Fruit fly (Drosophila melanogaster) whole organism, embryonic: ENCODE data around the gene CG1299.

ENCODE experiments used
- ATbp ChIP-seq: fragments of 200-800 bp; sonication (Bioruptor generic); optimal IDR thresholded peaks from 2 replicates; lab custom pipeline; 2017; ENCODE audit warnings: missing biosample characterization, mild to moderate bottlenecking, missing genetic modification characterization, missing genetic modification reagents
- Aef1 ChIP-seq: fragments of 200-800 bp; sonication (Bioruptor generic); IDR thresholded peaks from 3 replicates; pipeline ENCODE4 v1.3.6; 2022; ENCODE audit warnings: missing biosample characterization, missing genetic modification characterization
- Bgb ChIP-seq: fragments of 200-800 bp; sonication (Bioruptor generic); IDR thresholded peaks from 2 replicates; pipeline ENCODE4 v1.3.6; 2022; ENCODE audit warnings: missing biosample characterization, missing genetic modification characterization; ENCODE audit not compliant: partially characterized antibody
- CG10321 ChIP-seq: fragments of 200-800 bp; sonication (Bioruptor generic); IDR thresholded peaks from 2 replicates; pipeline ENCODE4 v1.3.6; 2022; ENCODE audit warnings: missing biosample characterization, missing genetic modification characterization
- CG12659 ChIP-seq: fragments of 200-800 bp; sonication (Bioruptor generic); optimal IDR thresholded peaks from 3 replicates; lab custom pipeline; 2017; ENCODE audit warnings: mild to moderate bottlenecking, missing biosample characterization, missing genetic modification reagents, missing genetic modification characterization
- CG13624 ChIP-seq: fragments of 200-800 bp; sonication (Bioruptor generic); optimal IDR thresholded peaks from 2 replicates; lab custom pipeline; 2016; ENCODE audit warnings: missing biosample characterization, missing genetic modification characterization
- CG13894 ChIP-seq: fragments of 200-800 bp; sonication (Bioruptor generic); optimal IDR thresholded peaks from 3 replicates; lab custom pipeline; 2018; ENCODE audit warnings: missing biosample characterization, mild to moderate bottlenecking, missing genetic modification characterization, moderate library complexity
- CG1602 ChIP-seq: fragments of 200-800 bp; sonication (Bioruptor generic); optimal IDR thresholded peaks from 3 replicates; lab custom pipeline; 2016; ENCODE audit warnings: missing biosample characterization, missing genetic modification characterization
- CG16815 ChIP-seq: fragments of 200-800 bp; sonication (Bioruptor generic); optimal IDR thresholded peaks from 3 replicates; lab custom pipeline; 2017; ENCODE audit warnings: missing biosample characterization, mild to moderate bottlenecking, missing genetic modification characterization
- CG17186 ChIP-seq: fragments of 200-800 bp; sonication (Bioruptor generic); optimal IDR thresholded peaks from 3 replicates; lab custom pipeline; 2017; ENCODE audit warnings: missing biosample characterization, missing genetic modification reagents, missing genetic modification characterization
- CG17385 ChIP-seq: fragments of 200-800 bp; sonication (Bioruptor generic); optimal IDR thresholded peaks from 3 replicates; lab custom pipeline; 2018; ENCODE audit warnings: missing biosample characterization, mild to moderate bottlenecking, missing genetic modification characterization
- CG17829 ChIP-seq: fragments of 200-800 bp; optimal IDR thresholded peaks from 2 replicates; lab custom pipeline; 2019; ENCODE audit warnings: missing biosample characterization, mild to moderate bottlenecking, missing genetic modification characterization, moderate library complexity
- CG31388 ChIP-seq: fragments of 200-800 bp; sonication (Bioruptor generic); optimal IDR thresholded peaks from 2 replicates; lab custom pipeline; 2016; ENCODE audit warnings: missing biosample characterization, missing genetic modification characterization
- CG3163 ChIP-seq: fragments of 200-800 bp; sonication (Bioruptor generic); optimal IDR thresholded peaks from 3 replicates; lab custom pipeline; 2016; ENCODE audit warnings: missing biosample characterization, missing genetic modification characterization
- CG32772 ChIP-seq: fragments of 200-800 bp; sonication (Bioruptor generic); IDR thresholded peaks from 2 replicates; pipeline ENCODE4 v1.3.6; 2022; ENCODE audit warnings: missing biosample characterization, missing genetic modification characterization
- CG34224 ChIP-seq: fragments of 200-800 bp; sonication (Bioruptor generic); IDR thresholded peaks from 3 replicates; pipeline ENCODE4 v1.3.6; 2022; ENCODE audit warnings: missing biosample characterization, missing genetic modification characterization; ENCODE audit not compliant: partially characterized antibody
- CG4617 ChIP-seq: fragments of 200-800 bp; sonication (Bioruptor generic); optimal IDR thresholded peaks from 3 replicates; lab custom pipeline; 2016; ENCODE audit warnings: missing biosample characterization, missing genetic modification characterization, borderline replicate concordance
- CG9437 ChIP-seq: fragments of 200-800 bp; sonication (Bioruptor generic); optimal IDR thresholded peaks from 2 replicates; lab custom pipeline; 2018; ENCODE audit warnings: missing biosample characterization, mild to moderate bottlenecking, missing genetic modification characterization
- CG9797 ChIP-seq: fragments of 200-800 bp; sonication (Bioruptor generic); optimal IDR thresholded peaks from 3 replicates; lab custom pipeline; 2018; ENCODE audit warnings: missing biosample characterization, mild to moderate bottlenecking, missing genetic modification characterization
- D ChIP-seq, 2 experiments: fragments of 200-800 bp in 1 of 2; fragments of >200 bp in 1 of 2; sonication (Bioruptor generic) in 1 of 2; optimal IDR thresholded peaks; 2 replicates in 1 of 2; 3 replicates in 1 of 2; lab custom pipeline; 2017; ENCODE audit warnings: mild to moderate bottlenecking in 1 of 2, missing biosample characterization in 1 of 2, missing genetic modification characterization in 1 of 2, missing genetic modification reagents in 1 of 2
- Dfd ChIP-seq, 2 experiments: fragments of >200 bp; optimal IDR thresholded peaks; 2 replicates each; lab custom pipeline; 2017; ENCODE audit warnings: missing biosample characterization in 2 of 2, missing genetic modification characterization in 2 of 2
- Dp ChIP-seq: fragments of 200-800 bp; sonication (Bioruptor generic); optimal IDR thresholded peaks from 2 replicates; lab custom pipeline; 2018; ENCODE audit warnings: missing biosample characterization, mild to moderate bottlenecking, missing genetic modification characterization, moderate library complexity
- ERR ChIP-seq: fragments of 200-800 bp; sonication (Bioruptor generic); optimal IDR thresholded peaks from 2 replicates; lab custom pipeline; 2016; ENCODE audit warnings: missing biosample characterization, missing genetic modification characterization
- HmgZ ChIP-seq: fragments of 200-800 bp; sonication (Bioruptor generic); optimal IDR thresholded peaks from 2 replicates; lab custom pipeline; 2018; ENCODE audit warnings: missing biosample characterization, mild to moderate bottlenecking, missing genetic modification characterization
- MBD-R2 ChIP-seq: fragments of 200-800 bp; sonication (Bioruptor generic); IDR thresholded peaks from 2 replicates; pipeline ENCODE4 v1.3.6; 2022; ENCODE audit warnings: missing biosample characterization, missing genetic modification characterization
- Med ChIP-seq: fragments of 200-800 bp; sonication (Bioruptor generic); peaks from one replicate; lab custom pipeline; 2016; ENCODE audit warnings: missing biosample characterization, missing genetic modification characterization, mild to moderate bottlenecking, inconsistent platforms, moderate library complexity
- Pdp1 ChIP-seq, 2 experiments: fragments of 200-800 bp; sonication (Bioruptor generic); optimal IDR thresholded peaks; 3 replicates each; lab custom pipeline; 2016; ENCODE audit warnings: missing biosample characterization in 2 of 2, missing genetic modification characterization in 2 of 2, mild to moderate bottlenecking in 1 of 2, moderate library complexity in 1 of 2
- Stat92E ChIP-seq, 3 experiments: fragments of >200 bp in 2 of 3; fragments of 200-800 bp in 1 of 3; sonication (Bioruptor generic) in 1 of 3; optimal IDR thresholded peaks; 2 replicates each; lab custom pipeline; 2017 to 2019; ENCODE audit warnings: missing biosample characterization in 3 of 3, missing genetic modification characterization in 3 of 3, mild to moderate bottlenecking in 1 of 3, moderate library complexity in 1 of 3
- YL-1 ChIP-seq: fragments of 200-800 bp; sonication (Bioruptor generic); optimal IDR thresholded peaks from 3 replicates; lab custom pipeline; 2017; ENCODE audit warnings: missing biosample characterization, mild to moderate bottlenecking, missing genetic modification characterization
- ab ChIP-seq: fragments of 200-800 bp; sonication (Bioruptor generic); optimal IDR thresholded peaks from 2 replicates; lab custom pipeline; 2016; ENCODE audit warnings: missing biosample characterization, missing genetic modification characterization
- bbx ChIP-seq: fragments of 200-800 bp; sonication (Bioruptor generic); IDR thresholded peaks from 2 replicates; pipeline ENCODE4 v1.3.6; 2022; ENCODE audit warnings: missing biosample characterization, missing genetic modification characterization; ENCODE audit not compliant: partially characterized antibody
- br ChIP-seq: fragments of >200 bp; optimal IDR thresholded peaks from 2 replicates; lab custom pipeline; 2017
- btn ChIP-seq: fragments of 200-800 bp; sonication (Bioruptor generic); optimal IDR thresholded peaks from 2 replicates; lab custom pipeline; 2016; ENCODE audit warnings: missing biosample characterization, missing genetic modification characterization
- cg ChIP-seq: fragments of 200-800 bp; sonication (Bioruptor generic); optimal IDR thresholded peaks from 3 replicates; lab custom pipeline; 2019; ENCODE audit warnings: missing biosample characterization, mild to moderate bottlenecking, missing genetic modification characterization, moderate library complexity
- crol ChIP-seq: fragments of 200-800 bp; sonication (Bioruptor generic); IDR thresholded peaks from 2 replicates; pipeline ENCODE4 v1.3.6; 2022; ENCODE audit warnings: missing biosample characterization, missing genetic modification characterization
- dm ChIP-seq: fragments of 200-800 bp; sonication (Bioruptor generic); optimal IDR thresholded peaks from 3 replicates; lab custom pipeline; 2016; ENCODE audit warnings: missing biosample characterization, missing genetic modification characterization
- kay ChIP-seq: fragments of 200-800 bp; sonication (Bioruptor generic); optimal IDR thresholded peaks from 2 replicates; lab custom pipeline; 2016; ENCODE audit warnings: missing biosample characterization, missing genetic modification characterization
- knrl ChIP-seq: fragments of 200-800 bp; sonication (Bioruptor generic); IDR thresholded peaks from 3 replicates; pipeline ENCODE4 v1.3.6; 2022; ENCODE audit warnings: missing biosample characterization, missing genetic modification characterization; ENCODE audit not compliant: partially characterized antibody
- mam ChIP-seq: fragments of 200-800 bp; sonication (Bioruptor generic); optimal IDR thresholded peaks from 3 replicates; lab custom pipeline; 2016; ENCODE audit warnings: missing biosample characterization, missing genetic modification characterization
- onecut ChIP-seq: fragments of 200-800 bp; sonication (Bioruptor generic); IDR thresholded peaks from 2 replicates; pipeline ENCODE4 v1.3.6; 2022; ENCODE audit warnings: missing biosample characterization, missing genetic modification characterization
- pzg ChIP-seq: fragments of 200-800 bp; sonication (Bioruptor generic); optimal IDR thresholded peaks from 3 replicates; lab custom pipeline; 2018; ENCODE audit warnings: missing biosample characterization, mild to moderate bottlenecking, missing genetic modification characterization, moderate library complexity
- run ChIP-seq: fragments of 200-800 bp; sonication (Bioruptor generic); optimal IDR thresholded peaks from 3 replicates; lab custom pipeline; 2018; ENCODE audit warnings: missing biosample characterization, mild to moderate bottlenecking, missing genetic modification characterization
- stwl ChIP-seq: fragments of 200-800 bp; sonication (Bioruptor generic); optimal IDR thresholded peaks from 3 replicates; lab custom pipeline; 2018; ENCODE audit warnings: missing biosample characterization, mild to moderate bottlenecking, missing genetic modification characterization, moderate library complexity
- trem ChIP-seq: fragments of 200-800 bp; optimal IDR thresholded peaks from 3 replicates; lab custom pipeline; 2019; ENCODE audit warnings: missing biosample characterization, mild to moderate bottlenecking, missing genetic modification characterization, moderate library complexity
- twi ChIP-seq: fragments of 200-800 bp; optimal IDR thresholded peaks from 2 replicates; lab custom pipeline; 2019; ENCODE audit warnings: missing biosample characterization, mild to moderate bottlenecking, missing genetic modification characterization, moderate library complexity
- yki ChIP-seq: fragments of >200 bp; optimal IDR thresholded peaks from 3 replicates; lab custom pipeline; 2018
- zfh1 ChIP-seq: fragments of 200-800 bp; sonication (Bioruptor generic); IDR thresholded peaks from 3 replicates; pipeline ENCODE4 v1.3.6; 2022; ENCODE audit warnings: missing biosample characterization, missing genetic modification characterization

Gene CG1299

dm6 chr3L:4133724-4134678, 14.5 kb upstream of the CG1299 start, which contains the start of gene ens (continued):
- TF ChIP-seq CG32772 (GFP tag; lab: Robert Waterston, UW) (no peak), CG17186 (GFP tag; lab: Kevin White, UChicago) (peak; percentile 39), CG12659 (GFP tag; lab: Kevin White, UChicago) (peak; percentile 56), CG1602 (GFP tag; lab: Kevin White, UChicago) (no peak), br (lab: Kevin White, UChicago) (no peak), Med (GFP tag; lab: Kevin White, UChicago) (peak; percentile 64), run (tag; lab: Kevin White, UChicago) (peak; percentile 14), mam (GFP tag; lab: Kevin White, UChicago) (no peak), knrl (GFP tag; lab: Robert Waterston, UW) (0 out of 3 replicates have a peak, but pooled peaks have one; percentile 25), CG31388 (GFP tag; lab: Kevin White, UChicago) (no peak), cg (GFP tag; lab: Kevin White, UChicago) (peak; percentile 88), CG10321 (GFP tag; lab: Robert Waterston, UW) (0 out of 2 replicates have a peak, but pooled peaks have one; percentile 21), CG9437 (GFP tag; lab: Kevin White, UChicago) (no peak), Dp (peak; percentile 48), ab (GFP tag; lab: Kevin White, UChicago) (no peak), Aef1 (GFP tag; lab: Robert Waterston, UW) (no peak), CG13894 (peak; percentile 79), crol (GFP tag; lab: Robert Waterston, UW) (peak; percentile 77), Pdp1 (GFP tag; optimal IDR thresholded peaks at IDR 0.05; lab: Kevin White, UChicago) (peak in 1 of 2 experiments; percentile 51), zfh1 (GFP tag; lab: Robert Waterston, UW) (0 out of 3 replicates have a peak, but pooled peaks have one; percentile 24), trem (peak; percentile 33), Stat92E (GFP tag; optimal IDR thresholded peaks at IDR 0.05; lab: Kevin White, UChicago) (peak in 1 of 3 experiments; percentile 76), CG17385 (peak; percentile 20), CG13624 (GFP tag; lab: Kevin White, UChicago) (peak; percentile 33), CG4617 (GFP tag; lab: Kevin White, UChicago) (peak; percentile 93), D (optimal IDR thresholded peaks at IDR 0.05; lab: Kevin White, UChicago) (no peak), D (GFP tag; optimal IDR thresholded peaks at IDR 0.05; lab: Kevin White, UChicago) (no peak), ERR (no peak), YL-1 (GFP tag; lab: Kevin White, UChicago) (peak; percentile 78), MBD-R2 (peak; percentile 47), yki (lab: Kevin White, UChicago) (no peak), CG16815 (GFP tag; lab: Kevin White, UChicago) (no peak), CG17829 (tag; lab: Kevin White, UChicago) (peak; percentile 3), pzg (peak; percentile 79), bbx (GFP tag; lab: Robert Waterston, UW) (0 out of 2 replicates have a peak, but pooled peaks have one; percentile 32), CG34224 (GFP tag; lab: Robert Waterston, UW) (0 out of 3 replicates have a peak, but pooled peaks have one; percentile 29), stwl (tag; lab: Kevin White, UChicago) (peak; percentile 38), CG9797 (GFP tag; lab: Kevin White, UChicago) (peak; percentile 91), btn (GFP tag; lab: Kevin White, UChicago) (no peak), kay (GFP tag; lab: Kevin White, UChicago) (peak; percentile 37), dm (GFP tag; lab: Kevin White, UChicago) (peak; percentile 34), Bgb (peak; percentile 51), CG3163 (peak; percentile 46), onecut (GFP tag; lab: Robert Waterston, UW) (peak; percentile 54), twi (tag; lab: Kevin White, UChicago) (no peak), Dfd (GFP tag; optimal IDR thresholded peaks at IDR 0.05; lab: Kevin White, UChicago) (no peak), ATbp (GFP tag; lab: Kevin White, UChicago) (no peak), HmgZ (tag; lab: Kevin White, UChicago) (peak; percentile 6)
